Fruit fly (Drosophila melanogaster): ENCODE results near the gene CG33783.
A peak's percentile ranks its signal among the peaks of the same experiment; 100 is the strongest.

Gene CG33783

dm6 chr3R:10084914-10085313 lies 18.3 kb downstream of the CG33783 start (continued):
- TF ChIP-seq CG12391 (tag; optimal IDR thresholded peaks at IDR 0.05) (peak; percentile 25), fd96Cb (tag; optimal IDR thresholded peaks at IDR 0.05) (no peak), Stat92E (GFP tag; optimal IDR thresholded peaks at IDR 0.05) (no peak), NfI (GFP tag; optimal IDR thresholded peaks at IDR 0.05) (peak; percentile 17), Aef1 (GFP tag; IDR thresholded peaks at IDR 0.05) (peak; percentile 69), bowl (GFP tag; IDR thresholded peaks at IDR 0.05) (no peak), inv (GFP tag; IDR thresholded peaks at IDR 0.05; ENCODE audit: partially characterized antibody) (no peak), Rfx (GFP tag; IDR thresholded peaks at IDR 0.05) (peak; percentile 79), tgo (GFP tag; IDR thresholded peaks at IDR 0.05) (peak; percentile 41; the same call in 1 of the 3 replicates), Sin3A (optimal IDR thresholded peaks at IDR 0.05) (no peak), prd (optimal IDR thresholded peaks at IDR 0.05) (no peak), prd (GFP tag; IDR thresholded peaks at IDR 0.05) (peak; percentile 66), Sry-δ (GFP tag; optimal IDR thresholded peaks at IDR 0.05) (no peak), Lim3 (GFP tag; IDR thresholded peaks at IDR 0.05) (no peak), CG12155 (GFP tag; optimal IDR thresholded peaks at IDR 0.05) (peak; percentile 52), Fer3 (tag; optimal IDR thresholded peaks at IDR 0.05) (peak; percentile 68), zen (tag; optimal IDR thresholded peaks at IDR 0.05) (no peak), dati (GFP tag; IDR thresholded peaks at IDR 0.05) (no peak), CG2889 (GFP tag; IDR thresholded peaks at IDR 0.05) (no peak), CG17829 (tag; optimal IDR thresholded peaks at IDR 0.05) (no peak), tna (GFP tag; IDR thresholded peaks at IDR 0.05; ENCODE audit: partially characterized antibody) (no peak), ac (GFP tag; optimal IDR thresholded peaks at IDR 0.05) (no peak), CG33213 (GFP tag; optimal IDR thresholded peaks at IDR 0.05) (no peak), ems (GFP tag; optimal IDR thresholded peaks at IDR 0.05) (peak; percentile 42), pzg (GFP tag; optimal IDR thresholded peaks at IDR 0.05) (no peak), eve (GFP tag; optimal IDR thresholded peaks at IDR 0.05) (no peak), Bteb2 (GFP tag; optimal IDR thresholded peaks at IDR 0.05) (peak; percentile 26), CG2116 (GFP tag; optimal IDR thresholded peaks at IDR 0.05) (no peak), CG13624 (GFP tag; optimal IDR thresholded peaks at IDR 0.05) (peak; percentile 61), sna (GFP tag; IDR thresholded peaks at IDR 0.05; ENCODE audit: partially characterized antibody) (no peak), CG6854 (GFP tag; optimal IDR thresholded peaks at IDR 0.05) (no peak), Dp (GFP tag; optimal IDR thresholded peaks at IDR 0.05) (no peak), sisA (GFP tag; IDR thresholded peaks at IDR 0.05) (peak; percentile 33; the same call in 1 of the 2 replicates), zf30C (GFP tag; optimal IDR thresholded peaks at IDR 0.05) (no peak), ATbp (GFP tag; optimal IDR thresholded peaks at IDR 0.05) (no peak), Spps (tag; optimal IDR thresholded peaks at IDR 0.05) (no peak), E2f2 (GFP tag; IDR thresholded peaks at IDR 0.05) (no peak), pho (GFP tag; optimal IDR thresholded peaks at IDR 0.05) (peak; percentile 70), CG10431 (GFP tag; optimal IDR thresholded peaks at IDR 0.05) (no peak), CG3726 (GFP tag; IDR thresholded peaks at IDR 0.05) (no peak), lbe (GFP tag; optimal IDR thresholded peaks at IDR 0.05) (peak; percentile 87), E2f1 (GFP tag; IDR thresholded peaks at IDR 0.05) (peak; percentile 41; the same call in 1 of the 2 replicates), CG10979 (tag; optimal IDR thresholded peaks at IDR 0.05) (no peak), Atf6 (GFP tag; IDR thresholded peaks at IDR 0.05) (peak; percentile 70), HmgD (GFP tag; optimal IDR thresholded peaks at IDR 0.05) (no peak), Usf (GFP tag; optimal IDR thresholded peaks at IDR 0.05) (peak; percentile 50), da (GFP tag; optimal IDR thresholded peaks at IDR 0.05) (no peak), chif (GFP tag; optimal IDR thresholded peaks at IDR 0.05) (no peak), toy (GFP tag; IDR thresholded peaks at IDR 0.05) (no peak), caup (GFP tag; optimal IDR thresholded peaks at IDR 0.05; ENCODE audit: severe bottlenecking) (peak; percentile 70), dimm (GFP tag; IDR thresholded peaks at IDR 0.05) (no peak), luna (GFP tag; optimal IDR thresholded peaks at IDR 0.05) (peak; percentile 35)
